Worm (Caenorhabditis elegans) whole organism, L3 larva: Measurements from ENCODE around the gene srx-42.

ENCODE experiments used
- fos-1 ChIP-seq: fragments of 150-350 bp; optimal IDR thresholded peaks from 2 replicates; lab custom pipeline; 2014; ENCODE audit warnings: missing biosample characterization, missing genetic modification characterization
- nhr-25 ChIP-seq: sonication (generic microtip); optimal IDR thresholded peaks from 2 replicates; lab custom pipeline; 2017; ENCODE audit warnings: missing biosample characterization, missing genetic modification characterization
- snpc-4 ChIP-seq: fragments of 150-350 bp; optimal IDR thresholded peaks from 2 replicates; lab custom pipeline; 2014; ENCODE audit warnings: missing biosample characterization, missing genetic modification characterization

DNA sequence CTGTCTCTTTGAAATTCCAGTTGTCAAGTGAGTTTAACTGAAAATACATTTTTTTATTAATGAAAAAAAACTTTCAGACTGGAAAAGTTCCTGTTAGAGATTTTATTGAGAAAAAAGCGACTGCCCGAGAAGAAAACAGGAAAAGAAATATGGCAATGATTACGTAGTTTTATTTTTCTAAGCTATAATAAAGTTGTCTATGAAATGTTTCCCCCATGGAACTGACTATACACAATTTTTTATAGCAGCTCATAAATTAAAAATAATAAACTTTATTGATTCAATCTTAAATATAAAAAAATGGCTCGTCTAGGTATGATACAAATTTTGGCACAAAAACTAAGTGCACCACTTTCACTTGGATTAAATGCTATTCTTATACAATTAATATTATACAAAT is 18.3 kb upstream of the srx-42 start, which contains the start of gene C06B3.1:
- TF ChIP-seq snpc-4 (tag; lab: Kevin White, UChicago) = no peak
- TF ChIP-seq nhr-25 (tag; lab: Kevin White, UChicago) = no peak
- no peak for TF ChIP-seq fos-1 (tag; lab: Kevin White, UChicago)
